Worm (Caenorhabditis elegans) whole organism, mixed stage, embryonic: Measurements from ENCODE around the gene aff-1.

Source experiments
- M03D4.4 ChIP-seq: sonication (generic microtip); optimal IDR thresholded peaks from 2 replicates; lab custom pipeline; 2017; ENCODE audit warnings: mild to moderate bottlenecking, missing genetic modification characterization, missing compliant biosample characterization
- bed-3 ChIP-seq: fragments of 200-800 bp; sonication (Bioruptor generic); optimal IDR thresholded peaks from 3 replicates; lab custom pipeline; 2018; ENCODE audit warnings: mild to moderate bottlenecking, missing genetic modification characterization, moderate library complexity, missing compliant biosample characterization
- blmp-1 ChIP-seq: fragments of 150-350 bp; optimal IDR thresholded peaks from 2 replicates; lab custom pipeline; 2014; ENCODE audit warnings: missing biosample characterization, missing genetic modification characterization
- ceh-43 ChIP-seq: fragments of 200-800 bp; sonication (Bioruptor generic); optimal IDR thresholded peaks from 2 replicates; lab custom pipeline; 2018; ENCODE audit warnings: mild to moderate bottlenecking, missing genetic modification characterization, moderate library complexity, missing compliant biosample characterization
- ceh-83 ChIP-seq: fragments of 200-800 bp; sonication (Bioruptor generic); optimal IDR thresholded peaks from 2 replicates; lab custom pipeline; 2018; ENCODE audit warnings: mild to moderate bottlenecking, missing genetic modification characterization, missing compliant biosample characterization
- ces-1 ChIP-seq: fragments of 150-350 bp; optimal IDR thresholded peaks from 2 replicates; lab custom pipeline; 2014; ENCODE audit warnings: missing biosample characterization, missing genetic modification reagents, missing genetic modification characterization
- cnd-1 ChIP-seq: fragments of 200-800 bp; sonication (Bioruptor generic); optimal IDR thresholded peaks from 2 replicates; lab custom pipeline; 2018; ENCODE audit warnings: mild to moderate bottlenecking, missing genetic modification characterization, missing compliant biosample characterization
- drap-1 ChIP-seq: fragments of 200-800 bp; sonication (Bioruptor generic); optimal IDR thresholded peaks from 3 replicates; lab custom pipeline; 2018; ENCODE audit warnings: mild to moderate bottlenecking, missing genetic modification characterization, missing compliant biosample characterization
- elt-1 ChIP-seq: sonication (generic microtip); optimal IDR thresholded peaks from 2 replicates; lab custom pipeline; 2017; ENCODE audit warnings: missing genetic modification characterization, mild to moderate bottlenecking, missing compliant biosample characterization, antibody characterized with exemption, moderate library complexity, borderline replicate concordance; ENCODE audit not compliant: insufficient read depth
- elt-3 ChIP-seq: fragments of 150-350 bp; optimal IDR thresholded peaks from 2 replicates; lab custom pipeline; 2014; ENCODE audit warnings: missing biosample characterization, missing genetic modification characterization
- ham-2 ChIP-seq: fragments of 200-800 bp; sonication (Bioruptor generic); optimal IDR thresholded peaks from 2 replicates; lab custom pipeline; 2018; ENCODE audit warnings: mild to moderate bottlenecking, missing genetic modification characterization, missing compliant biosample characterization
- hlh-1 ChIP-seq: fragments of 150-350 bp; optimal IDR thresholded peaks from 2 replicates; lab custom pipeline; 2014; ENCODE audit warnings: missing biosample characterization, missing genetic modification reagents, missing genetic modification characterization
- lin-32 ChIP-seq: fragments of 200-800 bp; sonication (Bioruptor generic); optimal IDR thresholded peaks from 2 replicates; lab custom pipeline; 2018; ENCODE audit warnings: mild to moderate bottlenecking, missing genetic modification characterization, missing compliant biosample characterization
- lsy-2 ChIP-seq: fragments of 150-350 bp; optimal IDR thresholded peaks from 2 replicates; lab custom pipeline; 2014; ENCODE audit warnings: missing biosample characterization, missing genetic modification characterization
- mab-5 ChIP-seq: fragments of 150-350 bp; optimal IDR thresholded peaks from 2 replicates; lab custom pipeline; 2014; ENCODE audit warnings: missing biosample characterization, missing genetic modification characterization
- mep-1 ChIP-seq: fragments of 150-350 bp; optimal IDR thresholded peaks from 2 replicates; lab custom pipeline; 2017; ENCODE audit warnings: missing biosample characterization, missing genetic modification reagents, missing genetic modification characterization, inconsistent platforms
- mls-2 ChIP-seq: sonication (generic microtip); optimal IDR thresholded peaks from 2 replicates; lab custom pipeline; 2016; ENCODE audit warnings: mild to moderate bottlenecking, missing genetic modification characterization, moderate library complexity, missing compliant biosample characterization
- nhr-2 ChIP-seq: fragments of 150-350 bp; optimal IDR thresholded peaks from 2 replicates; lab custom pipeline; 2014; ENCODE audit warnings: missing biosample characterization, missing genetic modification characterization
- nhr-237 ChIP-seq: fragments of 150-350 bp; optimal IDR thresholded peaks from 2 replicates; lab custom pipeline; 2014; ENCODE audit warnings: missing biosample characterization, missing genetic modification characterization
- nhr-28 ChIP-seq: fragments of 150-350 bp; optimal IDR thresholded peaks from 2 replicates; lab custom pipeline; 2014; ENCODE audit warnings: missing biosample characterization, missing genetic modification characterization
- nhr-76 ChIP-seq: sonication (generic microtip); optimal IDR thresholded peaks from 2 replicates; lab custom pipeline; 2017; ENCODE audit warnings: missing biosample characterization, missing genetic modification characterization
- pha-4 ChIP-seq: fragments of 150-350 bp; optimal IDR thresholded peaks from 2 replicates; lab custom pipeline; 2018; ENCODE audit warnings: missing biosample characterization, missing genetic modification reagents, missing genetic modification characterization
- sem-2 ChIP-seq: fragments of 200-800 bp; sonication (Bioruptor generic); optimal IDR thresholded peaks from 2 replicates; lab custom pipeline; 2018; ENCODE audit warnings: mild to moderate bottlenecking, missing genetic modification characterization, missing compliant biosample characterization
- snpc-4 ChIP-seq: fragments of 150-350 bp; optimal IDR thresholded peaks from 2 replicates; lab custom pipeline; 2014; ENCODE audit warnings: missing biosample characterization, missing genetic modification characterization
- sptf-1 ChIP-seq: sonication (generic microtip); optimal IDR thresholded peaks from 2 replicates; lab custom pipeline; 2017; ENCODE audit warnings: mild to moderate bottlenecking, missing genetic modification characterization, moderate library complexity, missing compliant biosample characterization
- tbx-8 ChIP-seq: fragments of 200-800 bp; sonication (Bioruptor generic); optimal IDR thresholded peaks from 2 replicates; lab custom pipeline; 2018; ENCODE audit warnings: mild to moderate bottlenecking, missing genetic modification characterization, moderate library complexity, missing compliant biosample characterization
- unc-120 ChIP-seq: sonication (generic microtip); optimal IDR thresholded peaks from 2 replicates; lab custom pipeline; 2017; ENCODE audit warnings: missing genetic modification characterization, missing compliant biosample characterization; ENCODE audit not compliant: poor library complexity, severe bottlenecking
- unc-39 ChIP-seq: fragments of 150-350 bp; optimal IDR thresholded peaks from 2 replicates; lab custom pipeline; 2014; ENCODE audit warnings: missing biosample characterization, missing genetic modification characterization
- unc-62 ChIP-seq: fragments of 150-350 bp; optimal IDR thresholded peaks from 2 replicates; lab custom pipeline; 2014; ENCODE audit warnings: missing biosample characterization, missing genetic modification reagents, missing genetic modification characterization
- ztf-11 ChIP-seq: fragments of 150-350 bp; optimal IDR thresholded peaks from 2 replicates; lab custom pipeline; 2014; ENCODE audit warnings: missing biosample characterization, missing genetic modification characterization

Gene aff-1

DNA sequence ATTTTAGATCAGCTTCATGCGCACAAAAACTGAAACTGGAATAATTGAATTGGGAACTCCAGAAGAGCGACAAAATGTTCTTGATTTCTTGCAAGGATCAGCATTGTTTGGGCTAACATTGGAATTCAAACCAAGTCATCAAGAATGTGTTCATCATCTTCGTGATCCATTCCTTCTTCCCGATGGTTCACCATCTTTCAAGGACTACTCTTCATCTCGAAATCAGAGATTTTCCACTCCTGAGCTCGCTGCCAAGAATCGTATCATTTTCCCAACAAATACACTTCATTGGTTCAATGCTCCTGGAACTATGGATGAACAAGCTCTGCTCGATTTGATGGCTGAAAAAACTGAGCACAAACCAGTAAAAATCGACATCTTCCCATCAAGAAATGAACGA lies 37.2 kb upstream of the aff-1 start:
- no peak for TF ChIP-seq ces-1 (GFP tag; lab: Kevin White, UChicago)
- TF ChIP-seq elt-1, result no peak
- no peak for TF ChIP-seq lsy-2 (tag; lab: Kevin White, UChicago)
- TF ChIP-seq ztf-11 (tag; lab: Kevin White, UChicago), result no peak
- TF ChIP-seq nhr-76, result no peak
- no peak for TF ChIP-seq nhr-237 (tag; lab: Kevin White, UChicago)
- no peak for TF ChIP-seq M03D4.4
- no peak for TF ChIP-seq tbx-8 (GFP tag; lab: Kevin White, UChicago)
- no peak for TF ChIP-seq lin-32 (GFP tag; lab: Kevin White, UChicago)
- TF ChIP-seq ceh-43 (GFP tag; lab: Kevin White, UChicago), result no peak
- no peak for TF ChIP-seq elt-3 (tag; lab: Kevin White, UChicago)
- no peak for TF ChIP-seq bed-3 (GFP tag; lab: Kevin White, UChicago)
- TF ChIP-seq blmp-1 (tag; lab: Kevin White, UChicago), result no peak
- TF ChIP-seq drap-1 (GFP tag; lab: Kevin White, UChicago), result no peak
- no peak for TF ChIP-seq unc-62 (GFP tag; lab: Kevin White, UChicago)
- TF ChIP-seq ceh-83 (GFP tag; lab: Kevin White, UChicago), result no peak
- no peak for TF ChIP-seq unc-39 (tag; lab: Kevin White, UChicago)
- TF ChIP-seq snpc-4 (tag; lab: Kevin White, UChicago), result no peak
- TF ChIP-seq, all 35 proteins: peak for 0

DNA sequence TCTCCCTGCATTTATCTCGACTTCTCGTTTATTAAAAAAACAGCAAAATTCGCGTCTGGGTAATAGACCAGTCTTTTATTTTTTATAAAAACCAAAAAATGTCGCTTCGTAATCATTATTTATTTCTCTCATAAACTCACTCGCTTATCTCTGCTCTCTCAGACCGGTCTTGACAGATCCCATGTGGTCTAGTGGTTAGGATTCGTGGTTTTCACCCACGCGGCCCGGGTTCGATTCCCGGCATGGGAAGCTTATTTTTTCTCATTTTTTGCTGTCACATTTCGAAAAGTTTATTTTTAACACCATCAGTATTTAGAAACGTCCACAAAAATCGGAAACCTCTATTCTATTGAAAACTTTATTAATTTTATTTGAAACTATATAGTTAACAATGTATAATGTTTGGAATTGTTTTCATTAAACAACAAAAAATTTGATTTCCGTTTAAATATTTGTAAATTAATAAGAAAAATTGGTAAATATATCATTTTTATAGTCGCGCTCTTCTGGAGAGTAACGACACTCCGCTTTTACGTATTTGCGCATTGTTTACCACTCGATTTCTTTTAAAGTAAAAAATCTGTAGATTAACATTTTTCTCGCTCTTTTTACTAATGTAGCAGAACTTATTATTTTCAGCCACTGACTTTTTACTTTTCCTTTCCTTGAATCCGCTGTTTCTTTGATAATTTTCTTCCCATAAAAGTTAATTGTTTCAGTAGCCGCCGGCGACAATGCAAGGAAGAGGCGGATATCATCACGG lies 34.6 kb upstream of the aff-1 start, which contains the start of gene hrpl-1:
Gene hrpl-1 (plus strand): TSS at position 713 of the 763 bp plus-strand sequence.
- no peak for TF ChIP-seq mep-1
- TF ChIP-seq nhr-28, result no peak
- peak; percentile 52 for TF ChIP-seq sem-2 (GFP tag; lab: Kevin White, UChicago)
- TF ChIP-seq sptf-1 (tag; lab: Kevin White, UChicago), result peak; percentile 76
- peak; percentile 14 for TF ChIP-seq lin-32 (GFP tag; lab: Kevin White, UChicago)
- TF ChIP-seq bed-3 (GFP tag; lab: Kevin White, UChicago), result peak; percentile 11
- no peak for TF ChIP-seq mab-5 (tag; lab: Kevin White, UChicago)
- TF ChIP-seq mls-2 (tag; lab: Kevin White, UChicago), result no peak
- TF ChIP-seq unc-39 (tag; lab: Kevin White, UChicago), result no peak
- TF ChIP-seq ztf-11 (tag; lab: Kevin White, UChicago), result no peak
- no peak for TF ChIP-seq ham-2 (GFP tag; lab: Kevin White, UChicago)
- peak; percentile 59 for TF ChIP-seq cnd-1 (tag; lab: Kevin White, UChicago)
- TF ChIP-seq tbx-8 (GFP tag; lab: Kevin White, UChicago), result peak; percentile 28
- no peak for TF ChIP-seq nhr-2 (tag; lab: Kevin White, UChicago)
- no peak for TF ChIP-seq pha-4 (tag; lab: Kevin White, UChicago)
- TF ChIP-seq lsy-2 (tag; lab: Kevin White, UChicago), result peak; percentile 26
- TF ChIP-seq ceh-83 (GFP tag; lab: Kevin White, UChicago), result peak; percentile 62
- peak; percentile 73 for TF ChIP-seq M03D4.4
- no peak for TF ChIP-seq unc-120

DNA sequence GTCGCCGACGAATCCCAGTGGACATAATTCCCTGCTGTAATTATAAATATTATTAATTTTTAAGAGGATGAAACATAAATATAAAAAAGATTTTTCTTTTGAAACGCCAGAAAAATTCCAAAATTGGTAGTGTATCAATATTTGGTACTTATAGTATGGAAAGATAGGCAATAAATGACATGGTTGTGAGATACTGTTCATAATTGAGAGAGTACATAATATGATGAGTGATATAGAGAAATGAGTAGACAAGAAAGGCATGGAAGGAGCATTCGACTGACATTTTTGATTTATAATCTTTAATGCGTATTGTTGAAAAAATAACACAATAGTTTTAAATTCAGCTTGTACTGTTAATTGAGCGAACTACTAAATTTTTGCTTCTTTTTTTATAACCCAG lies 34.0 kb upstream of the aff-1 start, which contains the start of gene C44B7.11:
Gene C44B7.11 (minus strand): TSS at position 34 of the 400 bp plus-strand sequence.
- TF ChIP-seq ceh-43 (GFP tag; lab: Kevin White, UChicago) (no peak), ces-1 (GFP tag; lab: Kevin White, UChicago) (no peak), mab-5 (tag; lab: Kevin White, UChicago) (no peak)

DNA sequence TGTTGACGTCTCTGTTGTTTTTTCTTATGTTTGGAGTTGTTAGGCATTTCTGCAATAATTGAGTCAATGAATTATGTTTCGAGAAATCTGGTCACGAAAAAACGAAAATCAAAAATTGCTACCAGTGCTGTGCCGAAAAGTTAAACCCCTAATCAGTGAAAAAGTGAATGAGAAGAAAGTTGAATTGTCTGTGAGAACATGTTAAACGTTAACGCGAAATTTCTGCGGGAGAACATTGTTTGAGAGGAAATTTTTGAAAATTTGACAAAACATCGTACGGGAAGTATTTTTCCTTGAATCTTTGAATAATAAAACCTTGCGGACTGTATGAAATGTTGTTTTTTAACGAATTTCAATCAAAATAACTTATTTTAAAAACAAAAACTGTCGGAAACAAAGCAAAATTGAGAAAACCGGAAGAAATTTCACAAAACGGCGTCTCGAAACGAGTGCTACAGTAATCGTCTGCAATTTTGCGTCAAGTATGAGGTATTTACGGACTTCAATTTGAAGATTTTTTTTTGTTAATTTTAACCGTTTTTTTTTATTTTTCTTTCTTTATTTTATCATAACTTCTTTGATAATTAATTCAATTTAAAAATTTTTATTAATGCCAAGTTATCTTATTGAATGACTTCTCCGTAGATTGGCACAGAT lies 30.2 kb upstream of the aff-1 start, which contains the start of gene adal-1:
Gene adal-1 (minus strand): TSS at position 51 of the 657 bp plus-strand sequence.
- TF ChIP-seq tbx-8 (GFP tag; lab: Kevin White, UChicago) (no peak), lsy-2 (tag; lab: Kevin White, UChicago) (peak; percentile 61)

DNA sequence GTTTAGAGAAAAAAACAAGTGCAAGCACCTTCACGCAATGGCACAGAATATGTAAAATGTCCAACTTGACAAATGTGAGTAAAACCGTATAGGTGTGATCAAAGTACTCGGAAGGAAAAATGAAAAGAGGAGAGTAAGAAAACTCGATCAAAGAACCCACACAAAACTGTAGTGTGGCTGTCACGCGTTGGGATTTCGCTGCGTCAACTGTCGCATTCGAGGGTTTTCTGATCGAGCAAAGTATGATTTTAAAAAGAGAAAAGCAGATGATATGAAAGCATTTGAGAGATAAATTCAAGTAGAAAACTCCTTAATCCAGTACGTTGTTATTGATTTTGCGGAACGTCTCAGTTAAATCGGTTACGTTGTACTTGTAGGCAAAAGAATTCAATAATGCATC lies 28.3 kb upstream of the aff-1 start:
- TF ChIP-seq ceh-83 (GFP tag; lab: Kevin White, UChicago) (no peak), nhr-237 (tag; lab: Kevin White, UChicago) (no peak), blmp-1 (tag; lab: Kevin White, UChicago) (no peak), hlh-1 (peak; percentile 83), sptf-1 (tag; lab: Kevin White, UChicago) (no peak), ztf-11 (tag; lab: Kevin White, UChicago) (no peak), ceh-43 (GFP tag; lab: Kevin White, UChicago) (no peak)
- TF ChIP-seq, all 35 proteins: peak for 1
